Worm (Caenorhabditis elegans): ENCODE data around the gene Y46G5A.34.

Gene Y46G5A.34

ce11 chrII:12809725-12810124 is 33.2 kb downstream of the Y46G5A.34 start:
- TF ChIP-seq nhr-76 (tag; optimal IDR thresholded peaks at IDR 0.05) = no peak
- TF ChIP-seq sptf-1 (tag; optimal IDR thresholded peaks at IDR 0.05) = no peak
- no peak for TF ChIP-seq blmp-1 (tag; optimal IDR thresholded peaks at IDR 0.05)
- TF ChIP-seq ztf-11 (tag; optimal IDR thresholded peaks at IDR 0.05) = no peak
- no peak for TF ChIP-seq unc-120 (tag; optimal IDR thresholded peaks at IDR 0.05; ENCODE audit: poor library complexity, severe bottlenecking)
- TF ChIP-seq sem-2 (GFP tag; optimal IDR thresholded peaks at IDR 0.05) = no peak
- no peak for TF ChIP-seq lin-13 (tag; optimal IDR thresholded peaks at IDR 0.05)
- TF ChIP-seq lin-32 (GFP tag; optimal IDR thresholded peaks at IDR 0.05) = no peak
- no peak for TF ChIP-seq flh-1 (GFP tag; optimal IDR thresholded peaks at IDR 0.05)
- no peak for TF ChIP-seq drap-1 (GFP tag; optimal IDR thresholded peaks at IDR 0.05)

DNA sequence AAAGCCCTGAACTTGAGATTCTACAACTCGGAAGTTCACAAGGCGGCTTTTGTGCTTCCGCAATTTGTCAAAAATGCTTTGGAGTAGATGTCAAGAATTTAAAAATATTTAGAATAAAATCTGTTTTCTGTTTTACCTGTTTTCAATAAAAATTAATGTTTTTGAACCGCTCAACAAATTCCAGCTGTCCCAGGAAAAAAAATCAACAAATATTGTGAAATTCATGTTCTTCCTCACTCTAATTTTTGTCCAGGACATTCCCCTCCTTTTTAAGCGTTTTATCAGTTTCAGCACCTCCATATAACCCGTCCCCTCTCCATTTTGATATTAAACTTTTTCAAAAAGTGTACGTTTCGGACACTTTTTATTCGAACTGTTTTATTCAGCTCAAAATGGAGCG is 34.2 kb downstream of the Y46G5A.34 start, which contains the start of gene Y46G5A.20:
Gene Y46G5A.20, plus strand, starts transcription at position 301 of the 400 bp plus-strand sequence.
- TF ChIP-seq ztf-11 (tag; optimal IDR thresholded peaks at IDR 0.05) = no peak
- no peak for TF ChIP-seq nhr-12 (tag; optimal IDR thresholded peaks at IDR 0.05)
- TF ChIP-seq sem-2 (GFP tag; optimal IDR thresholded peaks at IDR 0.05) = no peak
- TF ChIP-seq unc-39 (tag; optimal IDR thresholded peaks at IDR 0.05) = no peak
- TF ChIP-seq ceh-83 (GFP tag; optimal IDR thresholded peaks at IDR 0.05) = no peak
- TF ChIP-seq lin-32 (GFP tag; optimal IDR thresholded peaks at IDR 0.05) = no peak
- no peak for TF ChIP-seq unc-62 (GFP tag; optimal IDR thresholded peaks at IDR 0.05)
- TF ChIP-seq nhr-28 (tag; optimal IDR thresholded peaks at IDR 0.05) = no peak
- no peak for TF ChIP-seq mep-1 (tag; optimal IDR thresholded peaks at IDR 0.05)
- no peak for TF ChIP-seq ces-1 (GFP tag; optimal IDR thresholded peaks at IDR 0.05)
- TF ChIP-seq zip-8 (tag; optimal IDR thresholded peaks at IDR 0.05) = no peak
- no peak for TF ChIP-seq elt-1 (tag; optimal IDR thresholded peaks at IDR 0.05; ENCODE audit: borderline replicate concordance, insufficient read depth)
- TF ChIP-seq ceh-43 (GFP tag; optimal IDR thresholded peaks at IDR 0.05) = no peak

DNA sequence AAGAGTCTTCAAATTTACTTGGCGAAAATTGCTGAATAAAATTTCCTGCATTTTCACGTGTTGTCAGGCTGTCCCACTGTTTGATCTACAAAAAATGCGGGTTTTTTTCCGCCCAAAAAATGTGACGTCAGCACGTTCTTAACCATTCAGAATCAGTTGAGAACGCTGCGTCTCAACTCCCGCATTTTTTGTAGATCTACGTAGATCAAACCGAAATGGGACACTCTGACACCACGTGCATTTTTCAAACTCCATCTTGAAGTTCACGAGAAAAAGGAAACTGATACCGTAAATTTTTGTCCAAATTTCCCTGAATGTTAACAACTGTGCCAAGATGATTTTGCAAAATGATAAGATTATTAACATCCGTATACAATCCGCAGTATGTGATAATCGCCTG is 36.8 kb downstream of the Y46G5A.34 start:
- TF ChIP-seq nhr-12 (tag; optimal IDR thresholded peaks at IDR 0.05) (no peak), hlh-1 (tag; optimal IDR thresholded peaks at IDR 0.05) (no peak), zip-8 (tag; optimal IDR thresholded peaks at IDR 0.05) (no peak), mab-5 (tag; optimal IDR thresholded peaks at IDR 0.05) (no peak), nhr-237 (tag; optimal IDR thresholded peaks at IDR 0.05) (no peak)

DNA sequence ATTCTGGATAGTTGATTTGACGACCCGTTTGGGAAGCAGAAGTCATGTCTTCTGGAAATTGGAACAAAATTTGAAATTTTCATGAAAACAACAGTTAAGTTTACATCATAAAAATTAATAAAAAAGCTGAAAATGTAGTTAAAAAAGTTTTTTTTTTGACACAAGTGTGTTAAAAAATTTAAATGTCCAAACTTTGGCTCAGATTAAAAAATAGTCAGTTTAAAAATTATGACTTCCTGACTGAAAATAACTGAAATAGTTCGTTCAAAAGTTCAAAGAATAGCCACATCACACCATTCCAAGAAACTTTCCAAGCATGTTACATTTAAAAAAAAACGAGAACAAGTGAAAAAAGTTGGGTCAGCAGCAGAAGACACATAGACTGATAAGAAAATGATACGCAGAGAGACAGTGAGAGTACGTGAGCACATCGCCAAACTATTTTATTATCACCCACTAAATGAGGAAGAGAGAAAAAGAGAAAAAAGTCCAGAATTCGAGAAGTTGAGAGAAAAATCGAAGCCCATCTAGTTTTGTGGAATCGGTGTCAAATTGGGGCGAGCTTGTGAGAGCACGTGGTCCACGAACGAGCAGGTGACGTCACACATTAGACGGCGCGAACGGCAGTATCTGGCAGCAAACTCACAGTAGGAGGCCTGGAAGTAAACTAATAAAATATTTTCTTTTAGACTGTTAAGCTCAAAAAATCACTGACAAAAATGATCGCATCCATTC is 40.1 kb downstream of the Y46G5A.34 start, which contains the start of gene acl-7:
Gene acl-7, minus strand, starts transcription at position 51 of the 735 bp plus-strand sequence.
- TF ChIP-seq nhr-237 (tag; optimal IDR thresholded peaks at IDR 0.05) = no peak
- TF ChIP-seq mls-2 (tag; optimal IDR thresholded peaks at IDR 0.05) = no peak
- no peak for TF ChIP-seq lsy-2 (tag; optimal IDR thresholded peaks at IDR 0.05)
- no peak for TF ChIP-seq M03D4.4 (tag; optimal IDR thresholded peaks at IDR 0.05)
- TF ChIP-seq unc-62 (GFP tag; optimal IDR thresholded peaks at IDR 0.05) = no peak
- no peak for TF ChIP-seq sem-2 (GFP tag; optimal IDR thresholded peaks at IDR 0.05)
- no peak for TF ChIP-seq mab-5 (tag; optimal IDR thresholded peaks at IDR 0.05)
- no peak for TF ChIP-seq bed-3 (GFP tag; optimal IDR thresholded peaks at IDR 0.05)
- TF ChIP-seq unc-39 (tag; optimal IDR thresholded peaks at IDR 0.05) = no peak
- TF ChIP-seq nhr-76 (tag; optimal IDR thresholded peaks at IDR 0.05) = no peak
- no peak for TF ChIP-seq nhr-28 (tag; optimal IDR thresholded peaks at IDR 0.05)
- no peak for TF ChIP-seq sptf-1 (tag; optimal IDR thresholded peaks at IDR 0.05)
- no peak for TF ChIP-seq nhr-12 (tag; optimal IDR thresholded peaks at IDR 0.05)
- TF ChIP-seq hlh-1 (tag; optimal IDR thresholded peaks at IDR 0.05) = no peak
- TF ChIP-seq elt-3 (tag; optimal IDR thresholded peaks at IDR 0.05) = no peak
- no peak for TF ChIP-seq ztf-11 (tag; optimal IDR thresholded peaks at IDR 0.05)
- TF ChIP-seq flh-1 (GFP tag; optimal IDR thresholded peaks at IDR 0.05) = no peak
- TF ChIP-seq unc-120 (tag; optimal IDR thresholded peaks at IDR 0.05; ENCODE audit: poor library complexity, severe bottlenecking) = no peak

DNA sequence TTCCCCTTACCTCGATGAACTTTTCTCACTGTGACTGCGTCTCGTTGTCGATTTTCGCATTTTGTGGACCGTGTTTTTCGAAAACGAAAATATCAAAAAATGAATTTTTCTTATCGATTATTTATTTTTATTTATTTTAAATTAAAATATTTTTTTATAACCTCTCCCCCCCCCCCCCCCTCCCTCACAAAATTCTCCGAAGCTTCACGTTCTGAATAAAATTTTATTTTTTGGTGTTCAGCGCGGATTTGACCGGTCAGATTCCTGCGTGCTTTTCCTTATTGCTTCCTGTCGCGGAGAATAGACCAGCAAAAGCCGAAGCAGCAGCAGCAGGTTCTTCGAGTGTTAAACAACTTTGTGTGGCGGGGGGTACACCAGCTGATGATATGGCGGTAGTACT is 42.0 kb downstream of the Y46G5A.34 start, which contains the start of gene Y46G5A.22:
Gene Y46G5A.22, minus strand, starts transcription at position 101 of the 400 bp plus-strand sequence.
- TF ChIP-seq nhr-28 (tag; optimal IDR thresholded peaks at IDR 0.05) (no peak), lin-32 (GFP tag; optimal IDR thresholded peaks at IDR 0.05) (no peak), nhr-2 (tag; optimal IDR thresholded peaks at IDR 0.05) (no peak), elt-3 (tag; optimal IDR thresholded peaks at IDR 0.05) (no peak), mab-5 (tag; optimal IDR thresholded peaks at IDR 0.05) (no peak), ztf-11 (tag; optimal IDR thresholded peaks at IDR 0.05) (no peak), ceh-39 (tag; optimal IDR thresholded peaks at IDR 0.05) (no peak), lsy-2 (tag; optimal IDR thresholded peaks at IDR 0.05) (no peak), unc-62 (GFP tag; optimal IDR thresholded peaks at IDR 0.05) (no peak), blmp-1 (tag; optimal IDR thresholded peaks at IDR 0.05) (no peak), cnd-1 (tag; optimal IDR thresholded peaks at IDR 0.05) (no peak), unc-120 (tag; optimal IDR thresholded peaks at IDR 0.05; ENCODE audit: poor library complexity, severe bottlenecking) (no peak), mls-2 (tag; optimal IDR thresholded peaks at IDR 0.05) (no peak), snpc-4 (tag; optimal IDR thresholded peaks at IDR 0.05) (no peak), tbx-8 (GFP tag; optimal IDR thresholded peaks at IDR 0.05) (no peak), sptf-1 (tag; optimal IDR thresholded peaks at IDR 0.05) (no peak), ceh-43 (GFP tag; optimal IDR thresholded peaks at IDR 0.05) (no peak), ceh-83 (GFP tag; optimal IDR thresholded peaks at IDR 0.05) (no peak), unc-39 (tag; optimal IDR thresholded peaks at IDR 0.05) (no peak), pha-4 (tag; optimal IDR thresholded peaks at IDR 0.05) (no peak)
